Worm (Caenorhabditis elegans): ENCODE results near the gene F40G9.9.

ce11 chrIII:169478-169877 lies 2.0 kb downstream of the F40G9.9 start, which contains the start of gene F40G9.18:
- TF ChIP-seq flt-1 (GFP tag; IDR thresholded peaks at IDR 0.05) (no peak), tra-4 (tag; optimal IDR thresholded peaks at IDR 0.05) (no peak), ama-1 (optimal IDR thresholded peaks at IDR 0.05) (no peak), F13C5.2 (tag; optimal IDR thresholded peaks at IDR 0.05) (no peak)

All from whole organism, early embryonic.